Fruit fly (Drosophila melanogaster) whole organism, embryonic: Measurements from ENCODE around the gene Gpdh1.

Experiments used
- C15 ChIP-seq: fragments of 200-800 bp; sonication (Bioruptor generic); IDR thresholded peaks from 3 replicates; pipeline ENCODE4 v1.3.6; 2022; ENCODE audit warnings: missing biosample characterization, missing genetic modification characterization
- CG10565 ChIP-seq: fragments of 200-800 bp; sonication (Bioruptor generic); optimal IDR thresholded peaks from 3 replicates; lab custom pipeline; 2016; ENCODE audit warnings: missing biosample characterization, mild to moderate bottlenecking, missing genetic modification characterization
- CG1602 ChIP-seq: fragments of 200-800 bp; sonication (Bioruptor generic); optimal IDR thresholded peaks from 3 replicates; lab custom pipeline; 2016; ENCODE audit warnings: missing biosample characterization, missing genetic modification characterization
- CG18476 ChIP-seq: fragments of 200-800 bp; sonication (Bioruptor generic); optimal IDR thresholded peaks from 2 replicates; lab custom pipeline; 2016; ENCODE audit warnings: missing biosample characterization, mild to moderate bottlenecking, missing genetic modification characterization
- CG18764 ChIP-seq: fragments of 200-800 bp; sonication (Bioruptor generic); optimal IDR thresholded peaks from 3 replicates; lab custom pipeline; 2016; ENCODE audit warnings: missing biosample characterization, missing genetic modification characterization
- CG3065 ChIP-seq: fragments of 200-800 bp; sonication (Bioruptor generic); optimal IDR thresholded peaks from 2 replicates; lab custom pipeline; 2016; ENCODE audit warnings: missing biosample characterization, missing genetic modification characterization
- CG7987 ChIP-seq: fragments of 200-800 bp; sonication (Bioruptor generic); optimal IDR thresholded peaks from 2 replicates; lab custom pipeline; 2018; ENCODE audit warnings: missing biosample characterization, mild to moderate bottlenecking, missing genetic modification characterization, moderate library complexity
- CHES-1-like ChIP-seq: fragments of 200-800 bp; sonication (Bioruptor generic); optimal IDR thresholded peaks from 2 replicates; lab custom pipeline; 2016; ENCODE audit warnings: missing biosample characterization, missing genetic modification characterization
- Ravus ChIP-seq: fragments of 200-800 bp; sonication (Bioruptor generic); IDR thresholded peaks from 2 replicates; pipeline ENCODE4 v1.3.6; 2022; ENCODE audit warnings: missing biosample characterization, missing genetic modification characterization
- schlank ChIP-seq: fragments of 200-800 bp; sonication (Bioruptor generic); optimal IDR thresholded peaks from 2 replicates; lab custom pipeline; 2018; ENCODE audit warnings: missing biosample characterization, mild to moderate bottlenecking, missing genetic modification characterization
- trh ChIP-seq: fragments of 200-800 bp; sonication (Bioruptor generic); optimal IDR thresholded peaks from 2 replicates; lab custom pipeline; 2016; ENCODE audit warnings: missing biosample characterization, missing genetic modification characterization

DNA sequence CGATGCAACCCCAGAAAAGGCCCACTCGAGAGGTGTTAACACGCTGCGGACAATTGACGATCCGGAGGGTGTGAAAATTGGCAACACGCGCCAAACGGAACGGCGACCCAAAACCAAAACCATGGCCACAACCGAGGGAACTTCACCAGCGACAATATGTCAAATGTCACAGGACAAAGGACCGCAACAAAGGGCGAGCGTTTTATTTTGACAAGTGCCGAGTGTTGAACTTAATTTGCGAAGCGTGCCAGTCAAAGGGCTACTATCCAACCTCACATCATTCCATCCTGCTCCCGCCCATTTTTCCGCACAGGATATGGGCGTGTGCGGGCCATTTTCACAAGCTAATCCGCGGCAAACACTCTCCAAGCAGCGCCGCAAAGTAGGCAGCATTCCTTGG is 16.1 kb upstream of the Gpdh1 start:
- TF ChIP-seq Ravus (GFP tag; lab: Robert Waterston, UW) (no peak), C15 (GFP tag; lab: Robert Waterston, UW) (no peak), CHES-1-like (GFP tag; lab: Kevin White, UChicago) (no peak), trh (GFP tag; lab: Kevin White, UChicago) (no peak), CG1602 (GFP tag; lab: Kevin White, UChicago) (no peak), CG18764 (GFP tag; lab: Kevin White, UChicago) (no peak), schlank (no peak), CG10565 (no peak), CG3065 (GFP tag; lab: Kevin White, UChicago) (no peak), CG7987 (no peak), CG18476 (GFP tag; lab: Kevin White, UChicago) (no peak)
